Fruit fly (Drosophila melanogaster): ENCODE results near the gene Atg4a.

Atg4a gene

DNA sequence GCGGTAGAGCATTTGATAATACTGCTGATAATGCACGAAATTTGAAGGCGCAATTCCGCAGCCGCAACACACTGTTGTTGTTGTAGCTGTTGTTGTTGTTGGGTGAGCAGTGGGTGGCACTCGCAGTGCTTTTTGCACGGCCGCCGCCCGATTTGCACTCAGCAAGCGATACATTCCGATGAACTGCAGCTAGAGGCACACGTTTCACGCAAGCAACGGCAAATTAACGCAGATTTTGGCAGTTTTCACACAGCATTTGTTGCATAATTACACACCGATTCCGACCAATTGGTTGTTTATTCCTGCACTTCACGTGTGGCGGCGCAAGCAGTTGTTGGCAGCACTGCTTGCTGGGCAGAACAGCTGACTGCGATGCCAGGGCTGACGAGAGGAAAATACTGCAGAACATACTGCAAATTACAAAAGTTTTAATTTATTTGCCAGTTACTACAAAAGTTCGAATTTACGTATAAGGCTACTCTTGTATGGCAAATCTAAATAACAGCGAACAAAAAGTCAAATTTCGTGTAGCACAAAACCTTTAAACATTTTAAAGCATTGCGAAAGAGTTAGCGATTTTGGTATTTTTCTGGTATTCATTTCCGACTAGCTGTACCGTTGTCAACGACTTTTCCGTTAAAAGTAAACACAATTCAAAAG lies 27.4 kb downstream of the Atg4a start, which contains the start of the genes PolrMT and CG14339:
Gene PolrMT, minus strand, starts transcription at position 345 of the 660 bp plus-strand sequence.
Gene CG14339, plus strand, starts transcription at position 512 of the 660 bp plus-strand sequence.
- TF ChIP-seq noc (tag; optimal IDR thresholded peaks at IDR 0.05) = no peak

DNA sequence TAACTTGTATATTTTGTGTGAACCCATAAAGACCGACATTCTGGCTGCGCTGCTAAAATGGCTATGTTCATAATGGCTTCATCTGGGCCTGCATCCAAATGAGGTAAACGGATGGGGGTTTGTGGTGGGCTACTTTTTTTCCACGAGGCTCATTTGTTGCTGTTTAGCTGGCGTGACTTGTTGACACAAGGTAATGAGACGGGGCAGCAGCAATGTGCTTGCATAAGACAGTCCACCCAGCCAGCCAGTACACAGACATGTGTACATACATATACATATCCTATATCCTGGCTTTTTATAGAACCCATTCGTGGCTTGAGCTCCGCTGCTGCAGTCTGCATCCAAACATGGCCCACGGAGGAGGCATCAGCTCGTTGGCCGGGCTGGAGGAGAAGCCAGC lies 31.9 kb downstream of the Atg4a start, which contains the start of gene CG14340:
Gene CG14340, plus strand, starts transcription at position 301 of the 400 bp plus-strand sequence.
- TF ChIP-seq noc (tag; optimal IDR thresholded peaks at IDR 0.05) = no peak

DNA sequence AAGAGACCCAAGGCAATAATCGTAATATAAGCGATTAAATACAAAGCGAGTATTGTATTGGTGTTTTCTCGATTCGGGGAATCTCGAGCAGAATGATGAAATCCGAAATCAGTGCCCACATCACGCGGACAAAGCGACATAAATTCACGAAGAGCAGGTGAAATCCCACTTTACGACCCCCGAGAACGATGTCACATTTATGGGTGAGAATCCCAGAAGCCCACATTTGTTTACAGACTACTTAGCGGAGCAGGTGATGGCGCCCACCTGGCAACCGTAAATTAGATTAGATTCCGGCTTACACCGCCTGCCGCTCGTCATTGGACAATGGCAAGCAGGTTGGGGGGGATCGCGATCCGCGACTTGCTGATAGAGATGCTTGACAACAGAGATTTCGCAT lies 33.5 kb downstream of the Atg4a start:
- peak; percentile 69 for TF ChIP-seq noc (tag; optimal IDR thresholded peaks at IDR 0.05)

DNA sequence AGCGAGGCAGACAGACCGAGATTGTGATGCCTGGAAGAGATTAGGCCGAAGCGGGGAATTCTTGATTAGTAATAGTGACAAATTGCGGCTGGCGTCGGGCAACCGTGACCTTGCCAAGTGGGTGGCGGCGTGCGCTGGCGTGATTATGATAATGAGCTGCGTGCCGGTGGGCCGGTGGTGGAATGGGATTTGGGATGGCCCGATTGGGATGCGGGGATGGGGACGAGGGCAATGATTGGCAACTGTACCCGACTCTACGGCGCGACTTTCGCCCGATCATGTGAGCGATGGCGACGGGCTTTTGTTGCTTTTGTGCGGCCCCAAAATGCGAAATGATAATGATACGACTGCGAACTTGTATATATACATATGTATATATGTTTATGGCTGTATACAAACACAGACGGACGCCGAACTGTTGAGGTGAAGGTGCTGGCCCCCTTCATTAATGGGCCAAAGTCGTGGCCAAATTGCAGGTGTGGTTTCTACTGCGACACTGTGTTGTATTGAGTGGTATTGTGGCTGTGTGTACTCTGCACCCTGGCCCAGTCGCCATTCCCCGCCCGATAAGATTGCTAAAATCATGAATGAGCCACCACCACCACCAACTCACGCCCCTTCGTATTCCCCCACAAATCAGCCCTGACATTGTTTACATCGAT lies 36.1 kb downstream of the Atg4a start:
- peak; percentile 43 for TF ChIP-seq noc (tag; optimal IDR thresholded peaks at IDR 0.05)

DNA sequence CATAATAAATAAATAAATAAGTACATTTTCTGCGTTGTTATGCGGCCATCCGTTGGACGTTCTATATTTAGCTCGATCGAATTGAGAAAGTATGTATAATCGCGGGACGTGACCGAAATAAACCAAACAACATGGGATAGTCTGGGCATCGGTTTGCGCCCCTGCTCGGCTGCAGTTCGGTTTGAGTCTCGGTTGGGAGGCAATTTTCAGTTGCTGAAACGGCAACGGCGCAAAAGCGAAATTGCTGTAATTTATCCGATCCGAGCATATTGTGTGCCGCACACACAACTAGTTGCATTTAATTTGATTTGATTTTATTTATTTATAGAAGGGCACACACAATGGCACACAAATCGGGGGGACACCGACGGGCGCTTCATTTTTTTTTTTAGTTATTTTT lies 37.4 kb downstream of the Atg4a start:
- TF ChIP-seq noc (tag; optimal IDR thresholded peaks at IDR 0.05) = no peak

DNA sequence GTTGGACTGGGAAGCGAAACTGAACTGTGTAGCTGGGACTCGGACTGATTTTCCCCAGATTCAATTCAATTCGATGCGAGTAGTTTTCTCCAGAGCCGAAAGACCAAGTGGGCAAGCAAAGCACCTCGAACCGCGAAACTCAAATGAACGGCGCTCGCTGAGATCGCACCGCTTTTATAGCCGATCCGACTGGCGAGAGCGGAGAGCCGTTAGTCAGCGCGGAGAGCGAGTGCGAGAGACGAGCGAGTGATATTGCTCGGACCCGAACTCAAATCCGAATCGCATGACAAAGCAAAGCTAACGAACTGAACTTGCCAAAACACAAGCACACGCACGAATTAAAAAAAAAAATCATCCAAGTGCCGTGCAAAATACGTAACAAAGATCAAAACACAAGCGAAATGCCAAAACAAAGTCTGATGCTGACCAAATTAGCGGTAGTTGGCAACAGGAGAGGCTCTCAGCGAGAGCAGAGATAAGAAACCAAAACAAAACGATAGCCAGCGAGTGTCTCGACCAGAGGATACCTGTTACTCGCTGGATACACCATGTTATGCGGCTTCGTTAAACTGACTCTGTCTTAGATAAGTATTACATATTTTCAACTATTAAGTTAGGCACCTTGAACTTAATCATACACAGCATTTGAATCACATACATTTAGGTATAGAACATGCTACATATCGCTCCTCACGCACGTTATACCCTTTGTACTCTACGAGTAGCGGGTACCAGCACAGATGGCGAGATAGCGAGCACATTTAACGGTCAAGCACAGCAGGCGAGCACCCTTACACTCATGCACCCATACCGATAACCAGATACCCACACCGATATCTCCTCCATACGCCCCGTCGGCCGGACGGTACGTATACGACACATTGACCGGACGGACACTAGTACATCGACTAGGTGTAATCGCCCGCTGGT lies 38.4 kb downstream of the Atg4a start:
- TF ChIP-seq noc (tag; optimal IDR thresholded peaks at IDR 0.05) = peak; percentile 96

DNA sequence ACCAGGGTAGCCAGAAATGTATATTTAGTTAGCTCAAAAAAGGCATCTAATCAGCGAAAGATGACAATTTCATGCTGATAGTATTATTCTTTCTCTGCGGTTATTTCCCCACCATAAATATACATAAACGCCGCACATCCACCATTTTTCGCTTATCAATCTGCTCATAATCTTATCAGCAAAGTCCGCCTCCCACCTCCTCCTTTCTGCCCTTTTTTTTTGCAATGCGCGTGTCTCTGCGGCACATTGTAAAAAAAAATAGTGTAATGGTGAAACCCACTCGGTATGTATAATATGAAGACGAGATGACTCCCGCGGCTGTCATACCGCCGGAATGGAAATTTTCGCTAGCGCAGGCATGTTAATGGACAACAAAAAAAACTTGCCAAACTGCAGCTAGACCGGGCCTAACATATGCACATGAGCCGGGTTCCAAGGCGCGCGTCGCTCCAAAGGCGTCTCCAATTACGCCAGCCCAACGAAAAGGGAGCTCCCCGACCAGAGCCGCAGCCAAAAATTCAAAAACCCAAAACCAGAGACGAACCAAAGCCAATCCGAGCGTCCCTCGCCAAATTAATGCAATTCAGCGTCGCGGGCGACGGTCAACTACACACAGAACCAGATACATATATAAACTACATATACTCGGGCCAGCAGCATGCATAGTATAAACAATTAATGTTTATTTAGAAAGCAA lies 39.6 kb downstream of the Atg4a start:
- no peak for TF ChIP-seq noc (tag; optimal IDR thresholded peaks at IDR 0.05)

DNA sequence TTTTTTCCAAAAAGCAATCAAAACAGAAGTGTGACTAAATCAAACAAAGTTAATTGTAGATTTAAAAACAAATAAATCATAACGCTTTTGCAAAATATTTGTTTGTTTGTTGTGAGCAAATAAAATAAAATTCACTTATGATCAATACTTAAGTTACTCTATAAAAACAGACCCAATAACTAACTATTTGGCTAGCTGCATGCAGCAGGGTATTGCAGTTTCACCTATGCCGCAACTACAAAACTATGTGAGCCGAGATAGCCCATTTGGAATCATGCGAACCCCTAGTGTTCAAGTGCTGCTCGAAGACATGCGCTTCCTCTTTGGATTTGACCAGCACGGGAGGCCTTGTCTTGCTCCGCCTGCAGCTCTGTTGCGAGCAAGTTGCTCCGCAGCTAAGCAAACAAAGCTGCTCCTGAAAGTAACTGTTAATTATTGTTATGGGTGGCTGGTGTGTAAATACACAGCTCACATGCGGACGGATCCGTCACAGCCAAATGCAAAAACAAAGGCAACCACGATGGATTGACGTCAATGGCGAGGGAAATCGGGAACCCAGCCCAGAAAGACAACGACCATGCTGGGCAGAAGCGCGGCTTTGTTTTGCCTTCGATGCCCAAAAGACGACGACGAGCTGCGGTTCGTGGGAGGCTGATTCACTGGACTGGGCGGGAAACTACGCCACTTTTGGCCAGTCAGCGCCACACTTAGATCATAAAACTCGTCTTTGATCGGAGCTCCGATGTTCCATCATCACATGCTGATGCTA lies 41.4 kb downstream of the Atg4a start:
- TF ChIP-seq noc (tag; optimal IDR thresholded peaks at IDR 0.05) = no peak

DNA sequence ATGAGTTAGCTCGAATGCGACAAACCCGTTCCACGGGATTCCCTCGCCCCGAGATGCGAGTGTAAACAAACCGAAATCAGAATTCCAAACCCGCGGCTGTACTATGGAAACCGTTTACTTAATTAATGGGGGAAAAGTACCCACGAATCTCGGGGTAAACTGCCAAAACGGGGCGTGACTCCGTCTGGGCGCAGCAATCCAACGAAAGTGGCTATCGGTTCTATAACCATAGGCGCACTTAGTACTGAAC lies 41.9 kb downstream of the Atg4a start:
- TF ChIP-seq noc (tag; optimal IDR thresholded peaks at IDR 0.05) = no peak

DNA sequence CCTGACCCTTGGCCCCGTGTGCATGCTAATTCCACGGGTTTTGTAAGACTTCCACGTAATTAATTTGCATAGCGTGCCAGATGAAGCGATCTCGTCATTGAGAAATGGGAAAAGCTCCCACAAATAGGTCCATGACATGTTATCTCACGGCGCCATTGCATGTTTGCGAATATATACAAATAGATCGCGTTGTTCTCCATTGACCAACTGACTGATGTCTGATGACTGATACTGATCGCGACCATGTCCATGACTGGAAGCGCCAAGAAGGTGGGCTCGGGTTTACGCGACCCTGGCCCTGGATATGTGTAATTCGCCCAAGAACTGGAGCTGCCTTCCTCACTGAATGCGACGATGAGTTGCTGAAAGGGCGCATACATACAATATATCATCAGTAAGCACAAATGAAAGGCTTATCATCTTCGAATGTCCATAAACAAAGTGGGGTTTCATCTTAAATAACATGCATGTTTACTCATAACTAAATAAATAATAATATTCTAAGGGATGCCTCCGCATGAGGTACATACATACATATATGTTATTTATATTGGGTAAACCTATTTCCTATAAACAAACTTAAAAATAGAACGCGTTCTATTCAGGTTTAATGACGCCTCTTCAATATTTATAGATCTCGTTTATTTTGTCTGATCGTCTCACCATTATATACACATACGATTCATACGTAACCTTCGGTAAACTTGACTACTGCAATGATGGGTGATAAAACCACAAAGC lies 42.5 kb downstream of the Atg4a start:
- no peak for TF ChIP-seq noc (tag; optimal IDR thresholded peaks at IDR 0.05)

DNA sequence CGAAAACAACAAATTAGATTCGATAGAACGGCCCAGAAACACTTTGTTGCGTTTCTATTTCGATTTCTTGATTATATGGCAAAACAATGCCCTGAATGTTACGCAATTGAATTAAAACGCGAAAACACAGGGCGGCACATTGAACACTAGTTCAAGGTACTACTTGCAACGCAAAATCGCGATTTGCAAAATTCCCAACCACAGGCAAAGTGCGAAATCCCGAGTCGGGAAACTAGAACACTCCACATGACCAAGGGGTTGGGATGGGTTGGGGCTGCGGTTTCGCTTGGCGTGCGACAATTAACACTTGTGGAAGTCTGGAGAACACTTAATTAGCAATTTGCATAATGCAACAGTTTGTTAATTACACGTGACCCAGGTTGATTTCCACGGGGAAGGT lies 43.6 kb downstream of the Atg4a start:
- no peak for TF ChIP-seq noc (tag; optimal IDR thresholded peaks at IDR 0.05)

DNA sequence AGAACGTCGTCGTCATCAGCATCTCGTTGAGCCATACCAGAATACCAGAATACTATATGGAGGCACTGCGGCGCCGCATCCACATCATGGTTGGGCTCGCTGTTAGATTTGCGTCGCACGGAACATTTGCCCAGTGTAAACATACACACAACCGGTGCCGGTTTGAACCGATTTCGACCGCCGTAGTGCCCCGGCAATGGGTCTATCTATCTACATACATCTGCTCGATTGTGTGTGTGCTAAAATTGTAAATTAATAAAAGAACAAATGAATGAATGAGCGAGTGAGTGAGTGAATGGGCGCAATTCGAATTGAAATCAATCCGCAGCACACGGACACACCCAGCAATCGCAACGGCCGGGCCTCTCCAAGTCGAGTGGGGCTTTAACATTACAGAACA lies 44.7 kb downstream of the Atg4a start:
- no peak for TF ChIP-seq noc (tag; optimal IDR thresholded peaks at IDR 0.05)

DNA sequence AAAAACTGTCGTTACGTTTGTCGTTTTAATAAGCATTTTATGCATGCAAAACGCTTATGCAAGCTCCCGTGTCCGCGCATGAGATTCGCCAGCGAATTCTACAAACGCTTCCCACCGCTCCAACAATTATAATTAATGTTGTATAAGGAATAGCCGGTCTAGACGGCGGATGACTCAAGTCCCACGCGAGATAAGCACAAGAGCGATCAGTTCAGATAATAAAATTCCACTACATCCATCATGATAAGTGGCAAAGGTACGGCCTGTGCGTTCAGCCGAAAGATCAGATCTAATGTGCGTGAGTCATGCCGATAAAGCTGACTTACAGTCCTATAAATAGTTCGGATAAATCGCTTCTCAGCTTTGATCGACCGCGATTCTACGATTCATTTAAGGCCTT lies 45.8 kb downstream of the Atg4a start:
- TF ChIP-seq noc (tag; optimal IDR thresholded peaks at IDR 0.05) = no peak

DNA sequence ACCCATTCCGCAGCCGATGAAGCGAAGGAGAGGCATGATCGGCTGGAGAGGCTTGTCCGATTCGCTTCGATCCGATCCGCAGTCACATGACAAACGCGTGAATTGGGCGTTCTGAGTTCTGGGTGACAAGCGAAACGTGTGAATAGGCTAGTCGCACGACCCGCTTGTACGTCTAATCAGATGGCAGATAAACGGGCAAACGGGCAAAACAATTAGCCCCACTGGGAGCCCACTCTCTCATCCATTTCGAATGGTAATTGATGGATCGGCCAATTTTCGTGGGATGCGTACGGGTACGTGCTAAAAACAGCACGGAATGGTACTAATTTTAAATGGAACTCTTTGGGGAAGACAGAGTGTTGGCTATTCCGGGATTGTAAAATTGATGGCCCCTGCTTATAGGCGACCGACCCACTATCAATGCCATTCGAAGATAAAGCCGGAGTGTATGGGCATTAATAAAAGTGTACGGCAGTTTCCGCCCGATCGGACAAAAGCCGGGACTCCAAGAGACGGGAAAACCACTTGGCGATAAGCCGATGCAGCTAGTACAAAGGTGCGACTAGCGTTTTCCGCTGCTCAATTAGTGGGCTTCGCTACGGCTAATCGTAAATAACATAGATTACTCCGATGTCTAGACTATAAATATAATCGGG lies 46.9 kb downstream of the Atg4a start:
- TF ChIP-seq noc (tag; optimal IDR thresholded peaks at IDR 0.05) = peak; percentile 58
